Fruit fly (Drosophila melanogaster): Measurements from ENCODE around the gene CG14963.
A peak's percentile ranks its signal among the peaks of the same experiment; 100 is the strongest.

Gene CG14963

DNA sequence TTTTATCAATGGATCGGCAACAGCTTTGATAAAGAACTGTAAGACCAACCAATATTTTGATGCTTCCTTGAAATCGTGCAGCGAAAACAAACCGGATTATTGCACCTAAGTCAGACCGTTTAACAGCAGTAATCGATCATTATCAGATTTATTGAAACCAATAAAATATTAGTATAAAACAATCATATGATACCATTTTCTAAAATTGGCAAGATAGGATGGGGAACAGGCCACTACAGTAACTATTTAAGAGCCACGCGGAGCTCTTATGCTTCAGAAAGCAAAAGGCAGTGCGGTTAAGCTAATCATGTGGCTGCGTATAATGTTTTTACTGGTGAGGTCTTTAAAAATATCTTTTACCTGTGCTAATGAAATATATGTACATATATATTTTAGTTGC, 14.0 kb upstream of the CG14963 start, which contains the start of gene CG32284:
Gene CG32284 (plus strand): TSS at position 301 of the 400 bp plus-strand sequence.
- no peak for TF ChIP-seq dl (GFP tag; optimal IDR thresholded peaks at IDR 0.05; ENCODE audit: insufficient read depth in 1 of 2, partially characterized antibody in 2 of 2)
- no peak for TF ChIP-seq lola (GFP tag; optimal IDR thresholded peaks at IDR 0.05)
- no peak for TF ChIP-seq OdsH (GFP tag; optimal IDR thresholded peaks at IDR 0.05)
- TF ChIP-seq usp (GFP tag; optimal IDR thresholded peaks at IDR 0.05), result no peak
- no peak for TF ChIP-seq HLH106 (tag; optimal IDR thresholded peaks at IDR 0.05)
- no peak for TF ChIP-seq Jra (GFP tag; optimal IDR thresholded peaks at IDR 0.05)
- TF ChIP-seq CG32264 (GFP tag; optimal IDR thresholded peaks at IDR 0.05), result no peak
- TF ChIP-seq Abd-B (GFP tag; optimal IDR thresholded peaks at IDR 0.05), result no peak
- no peak for TF ChIP-seq Dfd (GFP tag; optimal IDR thresholded peaks at IDR 0.05)
- no peak for TF ChIP-seq tai (GFP tag; optimal IDR thresholded peaks at IDR 0.05)
- no peak for TF ChIP-seq Mio (GFP tag; optimal IDR thresholded peaks at IDR 0.05)
- no peak for TF ChIP-seq Hr83 (GFP tag; optimal IDR thresholded peaks at IDR 0.05; ENCODE audit: poor library complexity, severe bottlenecking)
- no peak for TF ChIP-seq N (GFP tag; optimal IDR thresholded peaks at IDR 0.05)

dm6 chr3L:3184104-3184503, 11.8 kb upstream of the CG14963 start, which contains the start of gene CG42494:
CG42494 (plus strand) TSS chr3L:3184404.
- no peak for TF ChIP-seq Abd-B (GFP tag; optimal IDR thresholded peaks at IDR 0.05)
- TF ChIP-seq dmrt93B (GFP tag; optimal IDR thresholded peaks at IDR 0.05), result no peak
- TF ChIP-seq pan (optimal IDR thresholded peaks at IDR 0.05), result no peak
- TF ChIP-seq HLH106 (tag; optimal IDR thresholded peaks at IDR 0.05), result no peak
- TF ChIP-seq Mio (GFP tag; optimal IDR thresholded peaks at IDR 0.05), result no peak
- no peak for TF ChIP-seq tai (GFP tag; optimal IDR thresholded peaks at IDR 0.05)
- no peak for TF ChIP-seq h (GFP tag; optimal IDR thresholded peaks at IDR 0.05)

dm6 chr3L:3179474-3179873, 7.1 kb upstream of the CG14963 start:
- TF ChIP-seq OdsH (GFP tag; optimal IDR thresholded peaks at IDR 0.05), result peak; percentile 87
- no peak for TF ChIP-seq GATAd (GFP tag; optimal IDR thresholded peaks at IDR 0.05)
- TF ChIP-seq dmrt93B (GFP tag; optimal IDR thresholded peaks at IDR 0.05), result peak; percentile 73
- no peak for TF ChIP-seq usp (GFP tag; optimal IDR thresholded peaks at IDR 0.05)
- TF ChIP-seq woc (GFP tag; optimal IDR thresholded peaks at IDR 0.05), result peak; percentile 83
- no peak for TF ChIP-seq Dif (GFP tag; optimal IDR thresholded peaks at IDR 0.05; ENCODE audit: partially characterized antibody)
- TF ChIP-seq psq (GFP tag; optimal IDR thresholded peaks at IDR 0.05), result peak; percentile 75
- TF ChIP-seq N (GFP tag; optimal IDR thresholded peaks at IDR 0.05), result no peak
- no peak for TF ChIP-seq sage (GFP tag; optimal IDR thresholded peaks at IDR 0.05)
- TF ChIP-seq dsf (GFP tag; optimal IDR thresholded peaks at IDR 0.05; ENCODE audit: borderline replicate concordance), result no peak
- peak; percentile 93 for TF ChIP-seq fru (GFP tag; optimal IDR thresholded peaks at IDR 0.05)
- TF ChIP-seq dl (GFP tag; optimal IDR thresholded peaks at IDR 0.05; ENCODE audit: insufficient read depth in 1 of 2, partially characterized antibody in 2 of 2), result no peak
- no peak for TF ChIP-seq Dfd (GFP tag; optimal IDR thresholded peaks at IDR 0.05)
- peak; percentile 83 for TF ChIP-seq sv (GFP tag; optimal IDR thresholded peaks at IDR 0.05)
- peak; percentile 89 for TF ChIP-seq CG32264 (GFP tag; optimal IDR thresholded peaks at IDR 0.05)
- no peak for TF ChIP-seq Hnf4 (GFP tag; optimal IDR thresholded peaks at IDR 0.05)
- peak; percentile 83 for TF ChIP-seq Sp1 (GFP tag; optimal IDR thresholded peaks at IDR 0.05)
- no peak for TF ChIP-seq CrebA (GFP tag; optimal IDR thresholded peaks at IDR 0.05; ENCODE audit: borderline replicate concordance)
- peak; percentile 89 for TF ChIP-seq rgr (GFP tag; optimal IDR thresholded peaks at IDR 0.05)
- TF ChIP-seq Hr78 (GFP tag; optimal IDR thresholded peaks at IDR 0.05), result no peak
- TF ChIP-seq lola (GFP tag; optimal IDR thresholded peaks at IDR 0.05), result no peak
- TF ChIP-seq Vsx2 (GFP tag; optimal IDR thresholded peaks at IDR 0.05; ENCODE audit: partially characterized antibody), result no peak
- peak; percentile 73 to 91 for TF ChIP-seq foxo (GFP tag; optimal IDR thresholded peaks at IDR 0.05)
- TF ChIP-seq h (GFP tag; optimal IDR thresholded peaks at IDR 0.05), result peak; percentile 94
- TF ChIP-seq ey (GFP tag; optimal IDR thresholded peaks at IDR 0.05), result peak; percentile 84
- peak; percentile 64 for TF ChIP-seq Rel (GFP tag; optimal IDR thresholded peaks at IDR 0.05)
- no peak for TF ChIP-seq Rel (tag; optimal IDR thresholded peaks at IDR 0.05)
- TF ChIP-seq Myc (optimal IDR thresholded peaks at IDR 0.05), result no peak
- TF ChIP-seq jim (GFP tag; optimal IDR thresholded peaks at IDR 0.05), result no peak
- TF ChIP-seq Mio (GFP tag; optimal IDR thresholded peaks at IDR 0.05), result no peak
- TF ChIP-seq HLH106 (tag; optimal IDR thresholded peaks at IDR 0.05), result peak; percentile 85
- TF ChIP-seq Hr83 (GFP tag; optimal IDR thresholded peaks at IDR 0.05; ENCODE audit: poor library complexity, severe bottlenecking), result peak; percentile 10
- TF ChIP-seq Abd-B (GFP tag; optimal IDR thresholded peaks at IDR 0.05), result no peak
- peak; percentile 90 for TF ChIP-seq br (GFP tag; optimal IDR thresholded peaks at IDR 0.05)
- TF ChIP-seq tai (GFP tag; optimal IDR thresholded peaks at IDR 0.05), result no peak
- peak; percentile 48 for TF ChIP-seq CG9705 (GFP tag; optimal IDR thresholded peaks at IDR 0.05)
- TF ChIP-seq pan (optimal IDR thresholded peaks at IDR 0.05), result no peak
- no peak for TF ChIP-seq brk (GFP tag; optimal IDR thresholded peaks at IDR 0.05)
- no peak for TF ChIP-seq Jra (GFP tag; optimal IDR thresholded peaks at IDR 0.05)

Data from whole organism, wandering third instar larva.